Worm (Caenorhabditis elegans): Measurements from ENCODE around the gene asp-5.

Gene asp-5

ce11 chrV:8307013-8307412 lies 34.8 kb downstream of the asp-5 start:
- no peak for TF ChIP-seq dao-5 (tag; optimal IDR thresholded peaks at IDR 0.05)
- no peak for TF ChIP-seq him-1 (tag; optimal IDR thresholded peaks at IDR 0.05)
- no peak for TF ChIP-seq W03F9.2 (tag; optimal IDR thresholded peaks at IDR 0.05)

- TF ChIP-seq him-1 (tag; optimal IDR thresholded peaks at IDR 0.05): no peak
- no peak for TF ChIP-seq W03F9.2 (tag; optimal IDR thresholded peaks at IDR 0.05)
- TF ChIP-seq dao-5 (tag; optimal IDR thresholded peaks at IDR 0.05): no peak
These were observed 35.5 kb downstream of the asp-5 start, which contains the start of gene clec-218 for ce11 chrV:8307681-8308080. TSS of gene clec-218 (plus strand) at chrV:8307942.

ce11 chrV:8311210-8311609 lies 39.0 kb downstream of the asp-5 start, which contains the start of gene W02D7.12:
TSS of gene W02D7.12 (plus strand) at chrV:8311510.
- TF ChIP-seq W03F9.2 (tag; optimal IDR thresholded peaks at IDR 0.05) (no peak), him-1 (tag; optimal IDR thresholded peaks at IDR 0.05) (no peak), dao-5 (tag; optimal IDR thresholded peaks at IDR 0.05) (no peak)

ce11 chrV:8318135-8318534 lies 46.0 kb downstream of the asp-5 start, which contains the start of gene clec-219:
TSS of gene clec-219 (plus strand) at chrV:8318435.
- TF ChIP-seq him-1 (tag; optimal IDR thresholded peaks at IDR 0.05) (no peak), W03F9.2 (tag; optimal IDR thresholded peaks at IDR 0.05) (no peak), dao-5 (tag; optimal IDR thresholded peaks at IDR 0.05) (no peak)

ce11 chrV:8323545-8323944 lies 51.4 kb downstream of the asp-5 start:
- no peak for TF ChIP-seq him-1 (tag; optimal IDR thresholded peaks at IDR 0.05)
- TF ChIP-seq W03F9.2 (tag; optimal IDR thresholded peaks at IDR 0.05): no peak
- TF ChIP-seq dao-5 (tag; optimal IDR thresholded peaks at IDR 0.05): no peak
